Fruit fly (Drosophila melanogaster) Kc167 (cell line): ENCODE data around the gene Cubn.

Experiments
- h ChIP-seq: fragments of >200 bp; optimal IDR thresholded peaks from 3 replicates; lab custom pipeline; 2018; ENCODE audit warnings: missing external identifiers
- ttk ChIP-seq: sonication (Bioruptor generic); optimal IDR thresholded peaks from 2 replicates; lab custom pipeline; 2017; ENCODE audit warnings: missing external identifiers

DNA sequence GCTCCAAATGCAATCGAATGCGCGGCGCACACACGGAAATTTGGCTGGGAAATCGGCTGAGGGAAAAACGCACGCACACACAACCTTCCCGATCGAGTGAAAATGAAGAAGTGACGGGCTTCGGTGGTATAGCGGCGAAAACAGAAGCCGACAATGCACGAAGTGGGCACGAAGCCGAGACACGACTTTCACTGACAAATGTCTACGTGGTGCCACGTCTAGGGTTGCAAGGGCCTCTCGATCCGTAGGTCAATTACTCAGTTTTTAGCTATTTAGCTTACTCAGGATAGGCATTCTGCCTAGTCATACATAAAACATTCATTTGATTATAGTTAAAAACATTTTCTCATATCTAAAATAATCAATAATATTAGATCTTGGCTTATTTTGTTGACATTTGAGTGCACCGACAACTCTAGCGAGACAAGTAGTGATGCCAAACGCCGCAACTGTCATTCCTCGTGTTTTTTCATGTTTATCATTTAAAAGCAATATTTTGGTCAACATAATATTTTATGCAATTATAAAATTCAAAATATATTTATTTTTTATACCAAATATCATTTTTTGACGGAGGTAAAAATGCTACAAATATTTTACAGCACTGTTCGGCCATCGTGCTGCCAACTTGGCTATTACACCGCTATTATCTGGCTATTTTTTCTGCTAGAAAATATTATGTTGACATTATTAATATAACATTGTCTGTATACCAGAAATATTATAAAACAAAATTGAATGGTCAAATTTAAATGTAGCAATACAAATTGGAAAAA is 17.4 kb downstream of the Cubn start:
- TF ChIP-seq h (lab: Kevin White, UChicago) (no peak), ttk (lab: Kevin White, UChicago) (no peak)
